Worm (Caenorhabditis elegans): ENCODE results near the gene lgc-37.

ce11 chrIII:12773753-12774152 lies 11.2 kb upstream of the lgc-37 start:
- TF ChIP-seq ztf-25 (GFP tag; IDR thresholded peaks at IDR 0.05) (no peak), attf-6 (GFP tag; IDR thresholded peaks at IDR 0.05) (no peak), T07F8.4 (tag; optimal IDR thresholded peaks at IDR 0.05) (no peak), aptf-2 (GFP tag; conservative IDR thresholded peaks at IDR 0.05) (no peak), unc-130 (GFP tag; optimal IDR thresholded peaks at IDR 0.05) (no peak), ZK185.1 (tag; optimal IDR thresholded peaks at IDR 0.05; ENCODE audit: poor library complexity, severe bottlenecking) (no peak), snpc-3.4 (tag; optimal IDR thresholded peaks at IDR 0.05) (no peak)

Measured in whole organism, young adult.